Worm (Caenorhabditis elegans) whole organism, L4 larva: ENCODE measurements around the gene Y41C4A.18.

Experiments
- dmd-8 ChIP-seq: fragments of 200-800 bp; sonication (Bioruptor generic); IDR thresholded peaks from 2 replicates; pipeline ENCODE4 v1.3.6; 2022; ENCODE audit warnings: missing genetic modification characterization, missing compliant biosample characterization
- nhr-111 ChIP-seq: fragments of 200-800 bp; sonication (Bioruptor generic); optimal IDR thresholded peaks from 2 replicates; lab custom pipeline; 2018; ENCODE audit warnings: mild to moderate bottlenecking, missing genetic modification characterization, missing compliant biosample characterization
- nhr-77 ChIP-seq: fragments of 150-350 bp; optimal IDR thresholded peaks from 2 replicates; lab custom pipeline; 2014; ENCODE audit warnings: missing biosample characterization, missing genetic modification characterization
- pqm-1 ChIP-seq: sonication (generic microtip); optimal IDR thresholded peaks from 2 replicates; lab custom pipeline; 2017; ENCODE audit warnings: missing biosample characterization, missing genetic modification characterization
- unc-130 ChIP-seq: sonication (generic microtip); optimal IDR thresholded peaks from 2 replicates; lab custom pipeline; 2016; ENCODE audit warnings: missing genetic modification reagents, missing genetic modification characterization, missing compliant biosample characterization
- ztf-11 ChIP-seq: fragments of 150-350 bp; optimal IDR thresholded peaks from 2 replicates; lab custom pipeline; 2014; ENCODE audit warnings: missing biosample characterization, missing genetic modification characterization

DNA sequence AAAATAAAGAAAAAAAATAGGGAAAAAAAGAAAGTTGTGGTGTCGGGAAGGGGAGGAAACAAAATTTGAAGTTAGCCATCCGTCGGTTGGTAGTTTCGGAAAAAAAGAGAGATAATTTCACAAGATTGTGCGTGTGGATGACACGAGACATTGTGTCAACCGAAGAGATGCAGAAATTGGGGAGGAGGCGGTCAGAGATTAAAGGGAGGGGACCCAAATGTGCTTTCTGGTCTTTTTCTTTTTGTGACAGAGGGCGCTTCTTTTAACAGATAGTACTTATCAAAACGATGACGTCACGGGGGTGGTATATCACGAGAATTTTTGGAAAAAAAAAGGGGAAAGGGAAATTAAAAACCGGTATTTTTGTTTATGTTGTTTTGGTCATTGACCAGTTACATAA is 8.1 kb downstream of the Y41C4A.18 start:
- no peak for TF ChIP-seq ztf-11 (tag; lab: Kevin White, UChicago)
- TF ChIP-seq nhr-111 (GFP tag; lab: Kevin White, UChicago) = no peak
- TF ChIP-seq unc-130 (GFP tag; lab: Kevin White, UChicago) = no peak
- TF ChIP-seq nhr-77 (tag; lab: Kevin White, UChicago) = no peak
- no peak for TF ChIP-seq pqm-1
- TF ChIP-seq dmd-8 (GFP tag; lab: Robert Waterston, UW) = no peak
